Worm (Caenorhabditis elegans): Measurements from ENCODE around the gene xnd-1.
A peak's percentile ranks its signal among the peaks of the same experiment; 100 is the strongest.

ce11 chrIII:5603439-5603986, 747 bp upstream of the xnd-1 start, which contains the start of gene madf-11:
- TF ChIP-seq ztf-11 (tag; optimal IDR thresholded peaks at IDR 0.05) (no peak), ham-2 (GFP tag; optimal IDR thresholded peaks at IDR 0.05) (peak; percentile 60), nhr-237 (tag; optimal IDR thresholded peaks at IDR 0.05) (peak; percentile 34), unc-62 (GFP tag; optimal IDR thresholded peaks at IDR 0.05) (no peak)

Data from whole organism, mixed stage, embryonic.